Fruit fly (Drosophila melanogaster): Measurements from ENCODE around the gene CG10068.

Gene CG10068

DNA sequence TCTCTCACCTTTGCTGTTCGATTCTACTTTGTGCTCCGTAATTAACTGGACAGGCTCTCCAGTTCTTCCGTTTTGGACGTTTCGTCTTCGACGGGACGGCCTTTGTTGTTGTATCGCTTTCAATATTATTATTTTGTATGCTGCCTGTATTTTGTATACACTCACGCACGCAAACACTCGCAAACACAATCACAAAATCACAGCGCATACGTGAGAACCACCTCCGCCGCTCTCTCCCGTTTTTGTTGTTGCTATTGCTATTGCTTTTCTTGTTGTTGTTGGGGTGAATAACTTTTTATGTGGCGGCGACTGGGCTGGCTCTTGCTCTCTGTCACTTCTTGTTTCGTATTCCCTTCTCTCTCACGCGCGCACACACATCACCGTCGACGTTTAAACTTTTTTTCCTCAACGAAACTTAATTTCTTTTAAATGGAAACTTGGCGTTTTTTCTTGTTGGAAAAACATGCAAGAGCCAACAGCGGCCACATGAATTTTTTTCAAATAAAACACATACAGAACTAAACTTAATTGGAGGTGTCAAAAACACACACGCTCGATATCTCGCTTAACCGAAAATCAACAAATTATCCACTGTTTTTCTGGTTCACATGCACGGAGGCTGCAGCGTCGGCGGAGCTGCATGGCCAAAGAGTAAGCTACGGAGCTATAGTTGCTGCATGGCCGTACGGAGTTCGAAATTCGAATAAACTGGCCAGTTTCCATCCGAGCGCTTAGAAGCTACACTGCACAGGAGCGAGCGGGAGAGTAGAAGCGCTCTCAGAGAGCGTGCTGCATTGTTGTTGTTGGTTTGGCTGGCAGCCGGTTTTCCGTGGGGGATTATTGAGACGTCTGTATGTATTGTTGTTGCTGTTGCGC lies 19.9 kb downstream of the CG10068 start:
- TF ChIP-seq EcR (GFP tag; optimal IDR thresholded peaks at IDR 0.05) (peak in 1 of 2 experiments; percentile 95), psq (optimal IDR thresholded peaks at IDR 0.05) (no peak), Dll (optimal IDR thresholded peaks at IDR 0.05) (peak; percentile 94), CG8478 (optimal IDR thresholded peaks at IDR 0.05) (no peak), usp (GFP tag; optimal IDR thresholded peaks at IDR 0.05) (no peak)

dm6 chr3R:7105503-7106164 lies 22.2 kb downstream of the CG10068 start:
- TF ChIP-seq pan (optimal IDR thresholded peaks at IDR 0.05) (peak; percentile 5), usp (GFP tag; optimal IDR thresholded peaks at IDR 0.05) (no peak)

dm6 chr3R:7104308-7104707 lies 23.5 kb downstream of the CG10068 start:
- TF ChIP-seq Dll (optimal IDR thresholded peaks at IDR 0.05): no peak
- TF ChIP-seq psq (optimal IDR thresholded peaks at IDR 0.05): no peak

DNA sequence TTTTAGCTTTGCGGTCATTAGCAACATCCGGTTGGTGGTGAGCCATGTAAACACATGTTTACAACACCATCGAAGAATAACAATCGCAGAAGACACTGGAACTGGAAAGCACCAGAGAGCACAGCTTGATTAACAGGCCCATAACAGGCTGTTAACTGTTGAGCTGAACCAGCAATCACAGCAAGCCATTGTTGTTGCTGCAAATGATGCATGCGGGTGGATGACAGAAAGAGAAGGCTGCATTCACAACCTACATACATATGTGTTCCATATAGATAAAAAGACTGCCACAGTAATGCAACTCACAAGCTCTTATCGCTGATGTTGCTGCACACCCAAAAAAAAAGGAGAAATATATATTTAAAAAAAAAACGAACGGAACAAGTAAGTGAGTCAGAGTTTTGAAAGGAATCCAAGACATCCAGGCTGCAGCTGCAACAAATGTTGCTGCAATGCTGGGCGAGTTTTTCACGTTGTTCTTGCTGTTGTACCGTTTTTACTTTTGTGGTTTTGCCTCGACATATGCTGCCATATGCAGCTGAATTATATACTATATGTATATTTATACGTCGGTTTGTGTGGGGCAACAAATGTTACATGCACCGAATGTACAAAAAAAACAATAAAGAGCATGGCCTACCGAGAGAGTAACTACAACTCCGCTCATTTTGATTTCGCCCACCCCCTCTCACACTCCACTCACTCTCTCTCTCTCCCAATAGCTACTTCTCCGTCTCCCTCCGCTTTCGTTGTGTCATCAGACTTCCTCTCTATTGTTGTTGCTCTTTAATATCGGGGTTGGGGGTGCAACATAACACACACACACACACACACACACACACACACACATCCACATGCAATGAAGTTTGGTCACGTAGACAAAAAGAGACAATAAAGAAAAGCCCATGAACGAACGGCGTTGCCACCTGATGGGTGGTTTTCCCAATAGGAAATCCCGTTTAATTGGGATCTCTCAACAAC lies 24.7 kb downstream of the CG10068 start:
- TF ChIP-seq CG8478 (optimal IDR thresholded peaks at IDR 0.05): no peak
- TF ChIP-seq pan (optimal IDR thresholded peaks at IDR 0.05): no peak

DNA sequence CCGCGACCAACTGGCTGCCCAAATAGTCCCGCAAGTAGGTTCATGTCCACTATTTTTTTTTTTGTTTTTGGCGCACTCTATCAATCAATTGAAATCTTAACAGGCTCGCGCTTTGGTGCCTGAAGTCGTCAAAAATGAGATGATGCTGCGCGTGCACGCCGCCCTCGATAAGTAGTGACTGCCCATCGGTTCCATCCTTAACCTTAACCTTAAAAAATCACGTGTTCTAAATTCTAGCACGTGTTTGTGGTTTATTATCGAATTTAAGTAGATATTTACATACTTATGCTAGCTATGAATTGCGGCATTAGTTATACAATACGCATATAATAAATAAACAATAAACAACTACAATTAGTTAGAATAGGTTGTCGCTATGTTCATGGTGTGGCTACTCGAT lies 33.5 kb downstream of the CG10068 start:
- TF ChIP-seq Dll (optimal IDR thresholded peaks at IDR 0.05): no peak
- TF ChIP-seq EcR (GFP tag; optimal IDR thresholded peaks at IDR 0.05): no peak
- TF ChIP-seq psq (optimal IDR thresholded peaks at IDR 0.05): no peak
- no peak for TF ChIP-seq CG8478 (optimal IDR thresholded peaks at IDR 0.05)
- TF ChIP-seq usp (GFP tag; optimal IDR thresholded peaks at IDR 0.05): no peak

DNA sequence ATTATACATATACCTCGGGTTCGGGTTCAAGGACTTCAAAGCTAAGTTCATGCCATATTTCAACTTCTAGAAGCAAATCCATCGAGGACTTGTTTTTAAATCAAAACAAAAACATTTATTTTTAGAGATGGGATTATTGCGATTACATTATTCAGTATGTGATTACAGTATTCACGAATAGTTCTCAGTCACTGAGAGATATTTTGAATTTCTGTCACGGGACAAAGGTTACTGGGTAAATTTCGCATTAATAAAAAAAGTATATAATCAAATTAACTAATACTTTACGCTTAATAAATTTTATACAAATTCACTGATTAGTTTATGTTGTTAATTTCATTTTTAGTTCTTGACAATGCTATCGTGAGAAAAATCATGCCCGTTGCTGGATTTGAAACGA lies 34.2 kb downstream of the CG10068 start:
- no peak for TF ChIP-seq pan (optimal IDR thresholded peaks at IDR 0.05)
- TF ChIP-seq usp (GFP tag; optimal IDR thresholded peaks at IDR 0.05): no peak
- TF ChIP-seq psq (optimal IDR thresholded peaks at IDR 0.05): no peak
- TF ChIP-seq Dll (optimal IDR thresholded peaks at IDR 0.05): no peak
- TF ChIP-seq CG8478 (optimal IDR thresholded peaks at IDR 0.05): no peak
- no peak for TF ChIP-seq EcR (GFP tag; optimal IDR thresholded peaks at IDR 0.05)

DNA sequence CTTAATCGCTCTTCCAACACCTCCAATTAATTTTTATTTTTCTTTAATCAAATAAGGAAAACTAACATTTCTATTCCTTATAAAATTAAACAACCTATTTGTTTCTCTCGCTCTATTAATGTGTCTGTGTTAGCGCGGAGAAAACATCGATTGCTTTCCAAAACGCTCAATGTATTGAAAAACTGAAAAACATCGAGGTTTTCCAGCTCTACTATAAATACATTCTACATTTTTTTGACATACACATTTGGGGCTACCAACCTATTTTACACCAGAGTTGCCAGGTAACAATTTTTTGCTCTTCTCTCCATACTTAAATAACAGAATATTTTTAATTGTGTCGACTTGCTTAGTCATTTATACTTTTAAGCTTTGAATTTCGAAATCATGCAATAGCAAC lies 35.9 kb downstream of the CG10068 start:
- TF ChIP-seq pan (optimal IDR thresholded peaks at IDR 0.05): no peak
- no peak for TF ChIP-seq psq (optimal IDR thresholded peaks at IDR 0.05)
- no peak for TF ChIP-seq Dll (optimal IDR thresholded peaks at IDR 0.05)
- no peak for TF ChIP-seq CG8478 (optimal IDR thresholded peaks at IDR 0.05)
- TF ChIP-seq usp (GFP tag; optimal IDR thresholded peaks at IDR 0.05): no peak
- TF ChIP-seq EcR (GFP tag; optimal IDR thresholded peaks at IDR 0.05): no peak

DNA sequence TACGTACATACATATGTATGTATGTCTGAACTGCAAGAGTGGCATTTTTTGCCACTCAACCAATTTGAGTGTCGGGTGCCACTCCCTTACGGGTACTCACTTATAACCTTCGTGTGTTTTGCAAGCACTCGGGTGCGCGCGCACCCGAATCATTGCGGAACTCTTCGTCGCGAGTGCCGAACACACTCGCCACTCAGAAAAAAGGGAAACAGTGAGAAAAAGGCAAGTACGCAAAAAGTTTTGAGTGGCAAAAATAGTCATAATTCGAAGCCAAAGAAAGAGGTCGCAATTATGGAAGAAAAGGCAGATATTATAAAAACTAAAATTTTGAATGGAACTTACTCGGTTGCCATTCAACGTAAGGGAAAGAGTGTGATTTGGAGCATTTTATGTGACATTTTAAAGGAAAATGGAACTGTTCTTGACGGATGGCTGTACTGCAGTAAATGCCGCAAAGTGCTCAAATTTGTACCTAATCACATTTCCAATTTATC lies 37.4 kb downstream of the CG10068 start:
- no peak for TF ChIP-seq usp (GFP tag; optimal IDR thresholded peaks at IDR 0.05)
- TF ChIP-seq pan (optimal IDR thresholded peaks at IDR 0.05): peak; percentile 87
- no peak for TF ChIP-seq EcR (GFP tag; optimal IDR thresholded peaks at IDR 0.05)
- TF ChIP-seq psq (optimal IDR thresholded peaks at IDR 0.05): no peak

DNA sequence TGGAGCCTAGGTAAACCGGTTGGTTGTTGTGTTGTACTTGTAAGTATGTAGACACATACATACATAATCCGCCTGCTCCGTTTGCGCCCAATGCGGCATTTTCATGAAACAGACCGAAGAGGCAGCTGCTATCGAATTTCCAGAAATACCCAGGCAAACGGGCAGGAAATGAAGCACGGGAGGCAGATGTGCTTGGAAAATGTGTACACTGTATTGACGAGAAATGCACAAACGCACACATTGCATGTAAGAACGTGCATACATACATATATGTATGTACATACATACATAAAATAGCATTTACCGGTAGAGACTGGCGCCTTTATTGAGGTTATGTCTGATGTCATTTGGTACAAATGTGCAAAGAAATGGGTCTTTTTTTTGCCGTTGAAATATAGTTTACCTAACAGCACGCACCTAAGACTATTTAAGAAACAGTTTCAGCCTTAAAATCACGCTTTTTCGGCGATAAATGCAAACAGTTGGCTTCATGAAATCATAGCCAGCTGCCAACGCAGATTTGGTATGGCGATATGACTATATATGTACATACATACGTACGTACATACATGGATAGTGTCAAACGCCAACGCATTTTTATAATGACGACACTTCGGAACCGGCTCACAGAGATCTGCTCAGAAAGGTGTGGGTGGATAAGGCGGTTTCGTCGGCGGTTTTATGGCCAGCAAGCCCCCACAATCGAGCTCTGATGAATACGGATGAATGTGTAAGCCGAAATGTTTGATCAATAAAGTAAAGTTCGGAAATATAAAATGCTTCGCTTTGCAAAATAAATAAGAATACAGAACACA lies 38.1 kb downstream of the CG10068 start:
- TF ChIP-seq usp (GFP tag; optimal IDR thresholded peaks at IDR 0.05) (no peak), pan (optimal IDR thresholded peaks at IDR 0.05) (no peak), EcR (GFP tag; optimal IDR thresholded peaks at IDR 0.05) (no peak)

DNA sequence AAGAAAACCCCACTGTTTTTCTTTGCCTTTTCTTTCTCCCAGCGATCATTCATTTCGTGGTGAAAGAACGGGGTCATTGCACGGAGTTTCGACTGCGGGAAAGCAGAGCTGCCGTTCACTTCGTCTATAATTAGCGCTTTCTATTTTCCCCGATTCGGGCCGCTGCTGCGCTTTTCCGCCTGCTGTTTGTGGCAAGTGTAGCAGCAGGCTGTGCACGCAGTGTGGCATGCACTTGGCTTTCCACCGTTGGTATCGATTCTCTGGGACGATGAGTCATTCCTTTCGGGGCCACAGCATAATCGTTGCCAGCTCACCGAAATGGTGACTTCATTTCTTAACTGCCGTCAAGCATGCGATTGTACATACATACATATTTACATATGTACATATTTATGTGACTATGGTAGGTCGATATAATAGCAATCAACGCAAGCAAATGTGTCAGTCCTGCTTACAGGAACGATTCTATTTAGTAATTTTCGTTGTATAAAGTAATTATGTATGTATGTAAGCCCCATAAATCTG lies 38.9 kb downstream of the CG10068 start:
- TF ChIP-seq psq (optimal IDR thresholded peaks at IDR 0.05) (no peak), Dll (optimal IDR thresholded peaks at IDR 0.05) (no peak), usp (GFP tag; optimal IDR thresholded peaks at IDR 0.05) (no peak), CG8478 (optimal IDR thresholded peaks at IDR 0.05) (no peak), pan (optimal IDR thresholded peaks at IDR 0.05) (no peak), EcR (GFP tag; optimal IDR thresholded peaks at IDR 0.05) (no peak)

DNA sequence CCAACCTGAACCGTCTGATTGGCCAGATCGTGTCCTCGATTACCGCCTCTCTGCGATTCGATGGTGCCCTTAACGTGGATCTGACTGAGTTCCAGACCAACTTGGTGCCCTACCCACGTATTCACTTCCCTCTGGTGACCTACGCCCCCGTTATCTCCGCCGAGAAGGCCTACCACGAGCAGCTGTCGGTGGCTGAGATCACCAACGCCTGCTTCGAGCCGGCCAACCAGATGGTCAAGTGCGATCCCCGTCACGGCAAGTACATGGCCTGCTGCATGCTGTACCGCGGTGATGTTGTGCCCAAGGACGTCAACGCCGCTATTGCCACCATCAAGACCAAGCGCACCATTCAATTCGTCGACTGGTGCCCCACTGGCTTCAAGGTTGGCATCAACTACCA lies 39.9 kb downstream of the CG10068 start:
- TF ChIP-seq usp (GFP tag; optimal IDR thresholded peaks at IDR 0.05) (no peak), psq (optimal IDR thresholded peaks at IDR 0.05) (no peak), CG8478 (optimal IDR thresholded peaks at IDR 0.05) (no peak), pan (optimal IDR thresholded peaks at IDR 0.05) (no peak), Dll (optimal IDR thresholded peaks at IDR 0.05) (no peak)
